Fruit fly (Drosophila melanogaster) whole organism, prepupa: Measurements from ENCODE around the gene tok.
A peak's percentile ranks its signal among the peaks of the same experiment; 100 is the strongest.

Experiments
- Blimp-1 ChIP-seq: fragments of 200-800 bp; sonication (Bioruptor generic); optimal IDR thresholded peaks from 3 replicates; lab custom pipeline; 2017; ENCODE audit warnings: missing biosample characterization, missing genetic modification characterization, mild to moderate bottlenecking, moderate library complexity, missing genetic modification reagents
- CG10631 ChIP-seq: fragments of 200-800 bp; sonication (Bioruptor generic); optimal IDR thresholded peaks from 2 replicates; lab custom pipeline; 2016; ENCODE audit warnings: missing biosample characterization, missing genetic modification characterization
- CG10669 ChIP-seq: fragments of 200-800 bp; sonication (Bioruptor generic); optimal IDR thresholded peaks from 3 replicates; lab custom pipeline; 2018; ENCODE audit warnings: missing biosample characterization, mild to moderate bottlenecking, missing genetic modification characterization, moderate library complexity
- CG11902 ChIP-seq: fragments of 200-800 bp; sonication (Bioruptor generic); optimal IDR thresholded peaks from 3 replicates; lab custom pipeline; 2016; ENCODE audit warnings: missing biosample characterization, missing genetic modification characterization
- CG1621 ChIP-seq: fragments of 200-800 bp; sonication (Bioruptor generic); optimal IDR thresholded peaks from 3 replicates; lab custom pipeline; 2018; ENCODE audit warnings: missing biosample characterization, mild to moderate bottlenecking, missing genetic modification characterization
- CG16779 ChIP-seq: fragments of 200-800 bp; sonication (Bioruptor generic); optimal IDR thresholded peaks from 3 replicates; lab custom pipeline; 2017; ENCODE audit warnings: missing biosample characterization, mild to moderate bottlenecking, missing genetic modification characterization
- CG3032 ChIP-seq: fragments of 200-800 bp; optimal IDR thresholded peaks from 2 replicates; lab custom pipeline; 2019; ENCODE audit warnings: missing biosample characterization, mild to moderate bottlenecking, missing genetic modification characterization, moderate library complexity
- CG32006 ChIP-seq: fragments of 200-800 bp; sonication (Bioruptor generic); optimal IDR thresholded peaks from 3 replicates; lab custom pipeline; 2017; ENCODE audit warnings: missing biosample characterization, mild to moderate bottlenecking, missing genetic modification characterization
- CG34406 ChIP-seq: fragments of 200-800 bp; sonication (Bioruptor generic); optimal IDR thresholded peaks from 3 replicates; lab custom pipeline; 2016; ENCODE audit warnings: missing biosample characterization, missing genetic modification characterization
- CG3919 ChIP-seq: fragments of 200-800 bp; sonication (Bioruptor generic); optimal IDR thresholded peaks from 3 replicates; lab custom pipeline; 2016; ENCODE audit warnings: missing biosample characterization, missing genetic modification characterization
- CG4318 ChIP-seq: fragments of 200-800 bp; sonication (Bioruptor generic); optimal IDR thresholded peaks from 3 replicates; lab custom pipeline; 2017; ENCODE audit warnings: missing biosample characterization, mild to moderate bottlenecking, missing genetic modification characterization
- CG6163 ChIP-seq: fragments of 200-800 bp; sonication (Bioruptor generic); IDR thresholded peaks from 3 replicates; pipeline ENCODE4 v1.3.6; 2022; ENCODE audit warnings: missing biosample characterization, missing genetic modification characterization
- CG6276 ChIP-seq: fragments of 200-800 bp; sonication (Bioruptor generic); optimal IDR thresholded peaks from 2 replicates; lab custom pipeline; 2017; ENCODE audit warnings: missing biosample characterization, mild to moderate bottlenecking, missing genetic modification characterization
- CG6792 ChIP-seq: fragments of 200-800 bp; sonication (Bioruptor generic); optimal IDR thresholded peaks from 3 replicates; lab custom pipeline; 2016; ENCODE audit warnings: missing biosample characterization, missing genetic modification characterization
- CG6808 ChIP-seq: fragments of 200-800 bp; sonication (Bioruptor generic); optimal IDR thresholded peaks from 3 replicates; lab custom pipeline; 2017; ENCODE audit warnings: missing biosample characterization, missing genetic modification characterization, mild to moderate bottlenecking, moderate library complexity, missing genetic modification reagents
- CG6854 ChIP-seq: fragments of 200-800 bp; sonication (Bioruptor generic); optimal IDR thresholded peaks from 2 replicates; lab custom pipeline; 2017; ENCODE audit warnings: missing biosample characterization, mild to moderate bottlenecking, missing genetic modification characterization
- CG7368 ChIP-seq: fragments of 200-800 bp; sonication (Bioruptor generic); optimal IDR thresholded peaks from 3 replicates; lab custom pipeline; 2016; ENCODE audit warnings: missing biosample characterization, missing genetic modification characterization
- CG8119 ChIP-seq: fragments of 200-800 bp; sonication (Bioruptor generic); IDR thresholded peaks from 3 replicates; pipeline ENCODE4 v1.3.6; 2022; ENCODE audit warnings: missing biosample characterization, missing genetic modification characterization
- CG8319 ChIP-seq: fragments of 200-800 bp; sonication (Bioruptor generic); optimal IDR thresholded peaks from 3 replicates; lab custom pipeline; 2016; ENCODE audit warnings: missing biosample characterization, missing genetic modification characterization
- CG8632 ChIP-seq: fragments of 200-800 bp; sonication (Bioruptor generic); optimal IDR thresholded peaks from 3 replicates; lab custom pipeline; 2016; ENCODE audit warnings: missing biosample characterization, missing genetic modification characterization
- CG9139 ChIP-seq: fragments of 200-800 bp; sonication (Bioruptor generic); optimal IDR thresholded peaks from 3 replicates; lab custom pipeline; 2017; ENCODE audit warnings: missing biosample characterization, mild to moderate bottlenecking, missing genetic modification characterization
- Eip75B ChIP-seq: fragments of 200-800 bp; sonication (Bioruptor generic); optimal IDR thresholded peaks from 3 replicates; lab custom pipeline; 2016; ENCODE audit warnings: missing biosample characterization, missing genetic modification characterization
- Eip93F ChIP-seq: fragments of 200-800 bp; sonication (Bioruptor generic); optimal IDR thresholded peaks from 2 replicates; lab custom pipeline; 2016; ENCODE audit warnings: missing biosample characterization, mild to moderate bottlenecking, missing genetic modification characterization
- Ets21C ChIP-seq: fragments of 200-800 bp; sonication (Bioruptor generic); optimal IDR thresholded peaks from 3 replicates; lab custom pipeline; 2016; ENCODE audit warnings: missing biosample characterization, missing genetic modification characterization
- Gug ChIP-seq: fragments of 200-800 bp; sonication (Bioruptor generic); IDR thresholded peaks from 2 replicates; pipeline ENCODE4 v1.3.6; 2022; ENCODE audit warnings: missing biosample characterization, missing genetic modification characterization
- Hr38 ChIP-seq: sonication (Bioruptor generic); optimal IDR thresholded peaks from 2 replicates; lab custom pipeline; 2016; ENCODE audit warnings: missing biosample characterization, missing genetic modification characterization
- Hr39 ChIP-seq: fragments of 200-800 bp; sonication (Bioruptor generic); optimal IDR thresholded peaks from 2 replicates; lab custom pipeline; 2016; ENCODE audit warnings: missing biosample characterization, missing genetic modification characterization
- Lpt ChIP-seq: fragments of 200-800 bp; sonication (Bioruptor generic); optimal IDR thresholded peaks from 3 replicates; lab custom pipeline; 2016; ENCODE audit warnings: missing biosample characterization, missing genetic modification characterization
- Met ChIP-seq: fragments of 200-800 bp; sonication (Bioruptor generic); optimal IDR thresholded peaks from 3 replicates; lab custom pipeline; 2016; ENCODE audit warnings: missing biosample characterization, missing genetic modification characterization
- OdsH ChIP-seq: fragments of 200-800 bp; sonication (Bioruptor generic); optimal IDR thresholded peaks from 3 replicates; lab custom pipeline; 2016; ENCODE audit warnings: missing biosample characterization, missing genetic modification characterization
- Smox ChIP-seq: fragments of 200-800 bp; sonication (Bioruptor generic); optimal IDR thresholded peaks from 3 replicates; lab custom pipeline; 2016; ENCODE audit warnings: missing biosample characterization, missing genetic modification characterization
- Sox102F ChIP-seq: fragments of 200-800 bp; sonication (Bioruptor generic); optimal IDR thresholded peaks from 2 replicates; lab custom pipeline; 2016; ENCODE audit warnings: missing biosample characterization, mild to moderate bottlenecking, missing genetic modification characterization
- Sox15 ChIP-seq: fragments of 200-800 bp; sonication (Bioruptor generic); optimal IDR thresholded peaks from 3 replicates; lab custom pipeline; 2016; ENCODE audit warnings: missing biosample characterization, missing genetic modification characterization
- achi ChIP-seq: fragments of 200-800 bp; sonication (Bioruptor generic); optimal IDR thresholded peaks from 3 replicates; lab custom pipeline; 2016; ENCODE audit warnings: missing biosample characterization, missing genetic modification characterization
- acj6 ChIP-seq: fragments of 200-800 bp; sonication (Bioruptor generic); optimal IDR thresholded peaks from 3 replicates; lab custom pipeline; 2016; ENCODE audit warnings: missing biosample characterization, missing genetic modification characterization
- cyc ChIP-seq: fragments of 200-800 bp; sonication (Bioruptor generic); optimal IDR thresholded peaks from 3 replicates; lab custom pipeline; 2016; ENCODE audit warnings: missing biosample characterization, missing genetic modification characterization
- dac ChIP-seq: fragments of 200-800 bp; sonication (Bioruptor generic); optimal IDR thresholded peaks from 2 replicates; lab custom pipeline; 2017; ENCODE audit warnings: missing biosample characterization, mild to moderate bottlenecking, missing genetic modification characterization
- dsx ChIP-seq: fragments of 200-800 bp; optimal IDR thresholded peaks from 3 replicates; lab custom pipeline; 2019; ENCODE audit warnings: missing biosample characterization, mild to moderate bottlenecking, missing genetic modification characterization, moderate library complexity; ENCODE audit not compliant: poor library complexity, severe bottlenecking
- eg ChIP-seq: fragments of 200-800 bp; sonication (Bioruptor generic); IDR thresholded peaks from 3 replicates; pipeline ENCODE4 v1.3.6; 2022; ENCODE audit warnings: missing biosample characterization, missing genetic modification characterization
- esn ChIP-seq: fragments of 200-800 bp; sonication (Bioruptor generic); optimal IDR thresholded peaks from 2 replicates; lab custom pipeline; 2016; ENCODE audit warnings: missing biosample characterization, mild to moderate bottlenecking, missing genetic modification characterization, moderate library complexity
- fd59A ChIP-seq: fragments of 200-800 bp; sonication (Bioruptor generic); optimal IDR thresholded peaks from 2 replicates; lab custom pipeline; 2017; ENCODE audit warnings: missing biosample characterization, mild to moderate bottlenecking, missing genetic modification characterization, missing genetic modification reagents
- fd85E ChIP-seq: fragments of 200-800 bp; sonication (Bioruptor generic); optimal IDR thresholded peaks from 3 replicates; lab custom pipeline; 2016; ENCODE audit warnings: missing biosample characterization, missing genetic modification characterization
- fkh ChIP-seq: fragments of 200-800 bp; sonication (Bioruptor generic); optimal IDR thresholded peaks from 3 replicates; lab custom pipeline; 2017; ENCODE audit warnings: missing biosample characterization, mild to moderate bottlenecking, missing genetic modification characterization, moderate library complexity
- lz ChIP-seq: fragments of 200-800 bp; sonication (Bioruptor generic); optimal IDR thresholded peaks from 3 replicates; lab custom pipeline; 2016; ENCODE audit warnings: missing biosample characterization, missing genetic modification characterization
- net ChIP-seq: fragments of 200-800 bp; sonication (Bioruptor generic); optimal IDR thresholded peaks from 3 replicates; lab custom pipeline; 2016; ENCODE audit warnings: missing biosample characterization, missing genetic modification characterization
- pdm3 ChIP-seq: fragments of 200-800 bp; sonication (Bioruptor generic); optimal IDR thresholded peaks from 3 replicates; lab custom pipeline; 2016; ENCODE audit warnings: missing biosample characterization, missing genetic modification characterization
- spab ChIP-seq: fragments of 200-800 bp; sonication (Bioruptor generic); optimal IDR thresholded peaks from 2 replicates; lab custom pipeline; 2017; ENCODE audit warnings: missing biosample characterization, mild to moderate bottlenecking, missing genetic modification characterization, missing genetic modification reagents
- ss ChIP-seq, 2 experiments: fragments of 200-800 bp; sonication (Bioruptor generic); optimal IDR thresholded peaks; 2 replicates in 1 of 2; 3 replicates in 1 of 2; lab custom pipeline; 2017 to 2018; ENCODE audit warnings: mild to moderate bottlenecking in 2 of 2, missing biosample characterization in 2 of 2, missing genetic modification characterization in 2 of 2, moderate library complexity in 1 of 2
- svp ChIP-seq: fragments of 200-800 bp; sonication (Bioruptor generic); peaks from one replicate; lab custom pipeline; 2016; ENCODE audit warnings: missing biosample characterization, missing genetic modification characterization
- topi ChIP-seq: fragments of 200-800 bp; sonication (Bioruptor generic); optimal IDR thresholded peaks from 3 replicates; lab custom pipeline; 2016; ENCODE audit warnings: missing biosample characterization, missing genetic modification characterization

The tok gene

dm6 chr3R:24768538-24769401, 49.3 kb downstream of the tok start, which contains the start of gene CG13631:
CG13631 (plus strand) TSS chr3R:24769351.
- TF ChIP-seq Ets21C (peak; percentile 97), fd59A (GFP tag; lab: Kevin White, UChicago) (peak; percentile 81), CG3032 (tag; lab: Kevin White, UChicago) (peak; percentile 87), Sox15 (GFP tag; lab: Kevin White, UChicago) (peak; percentile 95), eg (GFP tag; lab: Robert Waterston, UW) (peak; percentile 97), Eip75B (GFP tag; lab: Kevin White, UChicago) (peak; percentile 98), ss (GFP tag; optimal IDR thresholded peaks at IDR 0.05; lab: Kevin White, UChicago) (peak; percentile 35 to 71), CG3919 (GFP tag; lab: Kevin White, UChicago) (peak; percentile 98), CG9139 (GFP tag; lab: Kevin White, UChicago) (peak; percentile 66), fd85E (GFP tag; lab: Kevin White, UChicago) (peak; percentile 80), fkh (GFP tag; lab: Kevin White, UChicago) (peak; percentile 27), CG6808 (GFP tag; lab: Kevin White, UChicago) (peak; percentile 80), Eip93F (GFP tag; lab: Kevin White, UChicago) (peak; percentile 73), CG34406 (peak; percentile 96), dsx (GFP tag; lab: Kevin White, UChicago) (peak; percentile 75), lz (peak; percentile 98), Gug (GFP tag; lab: Robert Waterston, UW) (peak; percentile 98), CG6276 (GFP tag; lab: Kevin White, UChicago) (peak; percentile 99), CG6854 (GFP tag; lab: Kevin White, UChicago) (peak; percentile 83), CG4318 (GFP tag; lab: Kevin White, UChicago) (peak; percentile 99), svp (GFP tag; lab: Kevin White, UChicago) (peak; percentile 96), CG10669 (GFP tag; lab: Kevin White, UChicago) (peak; percentile 88), CG7368 (GFP tag; lab: Kevin White, UChicago) (peak; percentile 93), CG1621 (tag; lab: Kevin White, UChicago) (peak; percentile 78), Hr38 (GFP tag; lab: Kevin White, UChicago) (peak; percentile 81), Lpt (GFP tag; lab: Kevin White, UChicago) (peak; percentile 99), topi (GFP tag; lab: Kevin White, UChicago) (peak; percentile 97), cyc (GFP tag; lab: Kevin White, UChicago) (peak; percentile 97), Hr39 (GFP tag; lab: Kevin White, UChicago) (peak; percentile 97), CG6163 (peak; percentile 96), CG32006 (GFP tag; lab: Kevin White, UChicago) (peak; percentile 100), achi (GFP tag; lab: Kevin White, UChicago) (peak; percentile 97), CG16779 (peak; percentile 91), pdm3 (GFP tag; lab: Kevin White, UChicago) (peak; percentile 98), Blimp-1 (GFP tag; lab: Kevin White, UChicago) (peak; percentile 81), CG8119 (GFP tag; lab: Robert Waterston, UW) (peak; percentile 99), Sox102F (peak; percentile 94), CG8319 (GFP tag; lab: Kevin White, UChicago) (peak; percentile 97), CG10631 (GFP tag; lab: Kevin White, UChicago) (peak; percentile 97), acj6 (peak; percentile 98), OdsH (GFP tag; lab: Kevin White, UChicago) (peak; percentile 98), CG8632 (GFP tag; lab: Kevin White, UChicago) (peak; percentile 94), CG6792 (GFP tag; lab: Kevin White, UChicago) (peak; percentile 97), esn (GFP tag; lab: Kevin White, UChicago) (peak; percentile 98), Smox (peak; percentile 94), spab (GFP tag; lab: Kevin White, UChicago) (peak; percentile 83), Met (peak; percentile 96), CG11902 (GFP tag; lab: Kevin White, UChicago) (peak; percentile 96), dac (GFP tag; lab: Kevin White, UChicago) (peak; percentile 99), net (GFP tag; lab: Kevin White, UChicago) (peak; percentile 98)
